Worm (Caenorhabditis elegans): ENCODE measurements around the gene Y46G5A.29.

Y46G5A.29 gene

DNA sequence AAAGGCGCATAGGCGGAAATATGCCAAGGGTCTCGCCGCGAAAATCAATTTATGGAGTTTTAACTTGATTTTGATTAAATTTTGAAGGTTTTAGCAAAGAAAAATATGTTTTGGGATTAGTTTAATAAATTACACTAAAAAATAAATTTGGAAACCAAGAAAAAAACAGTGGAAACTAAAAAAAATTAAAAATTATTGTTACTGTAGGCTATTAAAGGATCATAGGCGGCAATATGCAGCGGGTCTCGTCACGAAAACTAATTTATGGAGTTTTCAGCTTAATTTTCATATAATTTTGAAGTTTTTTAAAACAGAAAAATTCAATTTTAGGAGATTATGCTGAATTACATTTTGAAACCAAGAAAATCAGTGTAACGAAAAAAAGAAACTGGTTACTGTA is 47.3 kb upstream of the Y46G5A.29 start (continued):
- TF ChIP-seq lsy-27 (tag; optimal IDR thresholded peaks at IDR 0.05; ENCODE audit: borderline replicate concordance, insufficient read depth), result no peak
- TF ChIP-seq lir-1 (GFP tag; conservative IDR thresholded peaks at IDR 0.05), result no peak
- peak; percentile 17 for TF ChIP-seq tbp1 (GFP tag; optimal IDR thresholded peaks at IDR 0.05)
- no peak for TF ChIP-seq dox-1 (GFP tag; IDR thresholded peaks at IDR 0.05)
- TF ChIP-seq tbx-9 (tag; optimal IDR thresholded peaks at IDR 0.05; ENCODE audit: borderline replicate concordance), result no peak
- TF ChIP-seq nhr-80 (tag; optimal IDR thresholded peaks at IDR 0.05), result no peak
- no peak for TF ChIP-seq madf-10 (tag; optimal IDR thresholded peaks at IDR 0.05)
- peak; percentile 13 for TF ChIP-seq him-1 (tag; optimal IDR thresholded peaks at IDR 0.05)
- no peak for TF ChIP-seq ztf-25 (GFP tag; IDR thresholded peaks at IDR 0.05)
- TF ChIP-seq snpc-4 (GFP tag; optimal IDR thresholded peaks at IDR 0.05), result no peak
- peak in 1 of 4 experiments; percentile 15 for TF ChIP-seq snpc-4 (tag; optimal IDR thresholded peaks at IDR 0.05)
- TF ChIP-seq let-526 (GFP tag; IDR thresholded peaks at IDR 0.05), result no peak
- TF ChIP-seq D2030.7 (GFP tag; IDR thresholded peaks at IDR 0.05), result peak; percentile 22; the same call in 1 of the 2 replicates
- TF ChIP-seq hlh-26 (GFP tag; conservative IDR thresholded peaks at IDR 0.05), result no peak
- peak; percentile 93 for TF ChIP-seq F33H1.4 (GFP tag; IDR thresholded peaks at IDR 0.05)
- no peak for TF ChIP-seq lin-26 (GFP tag; IDR thresholded peaks at IDR 0.05)
- peak; percentile 27 for TF ChIP-seq lin-54 (GFP tag; optimal IDR thresholded peaks at IDR 0.05)
- no peak for TF ChIP-seq F22D6.2 (tag; optimal IDR thresholded peaks at IDR 0.05)
- TF ChIP-seq Y67H2A.10 (GFP tag; conservative IDR thresholded peaks at IDR 0.05), result no peak
- no peak for TF ChIP-seq T26A5.8 (tag; optimal IDR thresholded peaks at IDR 0.05)
- TF ChIP-seq ama-1 (optimal IDR thresholded peaks at IDR 0.05), result no peak
- TF ChIP-seq ama-1 (GFP tag; optimal IDR thresholded peaks at IDR 0.05), result no peak
- TF ChIP-seq ztf-18 (tag; optimal IDR thresholded peaks at IDR 0.05), result no peak
- 0 out of 2 replicates have a peak, but pooled peaks have one; percentile 17 for TF ChIP-seq mcd-1 (GFP tag; IDR thresholded peaks at IDR 0.05)
- TF ChIP-seq F10E7.11 (tag; optimal IDR thresholded peaks at IDR 0.05), result no peak
- no peak for TF ChIP-seq F39B2.1 (GFP tag; IDR thresholded peaks at IDR 0.05)
- no peak for TF ChIP-seq mxl-1 (tag; optimal IDR thresholded peaks at IDR 0.05)
- TF ChIP-seq unc-130 (GFP tag; optimal IDR thresholded peaks at IDR 0.05), result peak; percentile 14
- no peak for TF ChIP-seq rcor-1 (GFP tag; IDR thresholded peaks at IDR 0.05)
- TF ChIP-seq fkh-3 (tag; optimal IDR thresholded peaks at IDR 0.05), result no peak
- peak; percentile 99 for TF ChIP-seq lsl-1 (GFP tag; optimal IDR thresholded peaks at IDR 0.05)
- no peak for TF ChIP-seq nfya-2 (GFP tag; IDR thresholded peaks at IDR 0.05)
- no peak for TF ChIP-seq snpc-1.1 (tag; optimal IDR thresholded peaks at IDR 0.05; ENCODE audit: insufficient read depth)
- TF ChIP-seq sea-2 (GFP tag; IDR thresholded peaks at IDR 0.05), result no peak
- no peak for TF ChIP-seq ceh-58 (GFP tag; IDR thresholded peaks at IDR 0.05)
- TF ChIP-seq zfh-2 (GFP tag; conservative IDR thresholded peaks at IDR 0.05), result no peak
- no peak for TF ChIP-seq rec-8 (tag; optimal IDR thresholded peaks at IDR 0.05)
- TF ChIP-seq madf-3 (GFP tag; IDR thresholded peaks at IDR 0.05), result no peak
- TF ChIP-seq ztf-28 (GFP tag; IDR thresholded peaks at IDR 0.05), result no peak
- TF ChIP-seq akir-1 (GFP tag; optimal IDR thresholded peaks at IDR 0.05), result no peak
- no peak for TF ChIP-seq dpl-1 (GFP tag; optimal IDR thresholded peaks at IDR 0.05)
- no peak for TF ChIP-seq F23B12.7 (tag; optimal IDR thresholded peaks at IDR 0.05; ENCODE audit: insufficient read depth)
- TF ChIP-seq bed-1 (GFP tag; IDR thresholded peaks at IDR 0.05), result no peak
- TF ChIP-seq aptf-2 (GFP tag; conservative IDR thresholded peaks at IDR 0.05), result no peak
- no peak for TF ChIP-seq egl-44 (GFP tag; IDR thresholded peaks at IDR 0.05)
- no peak for TF ChIP-seq cebp-2 (GFP tag; IDR thresholded peaks at IDR 0.05)
- no peak for TF ChIP-seq ceh-100 (GFP tag; IDR thresholded peaks at IDR 0.05)
- no peak for TF ChIP-seq ztf-26 (tag; optimal IDR thresholded peaks at IDR 0.05)
- no peak for TF ChIP-seq Y95B8A.8 (GFP tag; IDR thresholded peaks at IDR 0.05)
- no peak for TF ChIP-seq gei-17 (GFP tag; optimal IDR thresholded peaks at IDR 0.05)

All from whole organism, young adult.